Fruit fly (Drosophila melanogaster) whole organism, embryonic: ENCODE measurements around the gene Nagk.

ENCODE experiments used
- BEAF-32 ChIP-seq: fragments of 200-800 bp; sonication (Bioruptor generic); optimal IDR thresholded peaks from 3 replicates; lab custom pipeline; 2017; ENCODE audit warnings: missing biosample characterization, missing genetic modification characterization, mild to moderate bottlenecking, moderate library complexity, missing genetic modification reagents
- Bgb ChIP-seq: fragments of 200-800 bp; sonication (Bioruptor generic); IDR thresholded peaks from 2 replicates; pipeline ENCODE4 v1.3.6; 2022; ENCODE audit warnings: missing biosample characterization, missing genetic modification characterization; ENCODE audit not compliant: partially characterized antibody
- CG10565 ChIP-seq: fragments of 200-800 bp; sonication (Bioruptor generic); optimal IDR thresholded peaks from 3 replicates; lab custom pipeline; 2016; ENCODE audit warnings: missing biosample characterization, mild to moderate bottlenecking, missing genetic modification characterization
- CG10654 ChIP-seq: fragments of 200-800 bp; sonication (Bioruptor generic); optimal IDR thresholded peaks from 2 replicates; lab custom pipeline; 2016; ENCODE audit warnings: missing biosample characterization, missing genetic modification characterization
- CG10959 ChIP-seq: fragments of 200-800 bp; sonication (Bioruptor generic); IDR thresholded peaks from 2 replicates; pipeline ENCODE4 v1.3.6; 2022; ENCODE audit warnings: missing biosample characterization, missing genetic modification characterization
- CG11398 ChIP-seq: fragments of 200-800 bp; sonication (Bioruptor generic); optimal IDR thresholded peaks from 2 replicates; lab custom pipeline; 2016; ENCODE audit warnings: missing biosample characterization, missing genetic modification characterization
- CG14710 ChIP-seq: fragments of 200-800 bp; sonication (Bioruptor generic); optimal IDR thresholded peaks from 3 replicates; lab custom pipeline; 2019; ENCODE audit warnings: missing biosample characterization, mild to moderate bottlenecking, missing genetic modification characterization, moderate library complexity
- CG1602 ChIP-seq: fragments of 200-800 bp; sonication (Bioruptor generic); optimal IDR thresholded peaks from 3 replicates; lab custom pipeline; 2016; ENCODE audit warnings: missing biosample characterization, missing genetic modification characterization
- CG18011 ChIP-seq: fragments of 200-800 bp; sonication (Bioruptor generic); optimal IDR thresholded peaks from 2 replicates; lab custom pipeline; 2017; ENCODE audit warnings: missing biosample characterization, missing genetic modification characterization, mild to moderate bottlenecking, moderate library complexity, missing genotype
- CG18764 ChIP-seq: fragments of 200-800 bp; sonication (Bioruptor generic); optimal IDR thresholded peaks from 3 replicates; lab custom pipeline; 2016; ENCODE audit warnings: missing biosample characterization, missing genetic modification characterization
- CG3726 ChIP-seq: fragments of 200-800 bp; sonication (Bioruptor generic); IDR thresholded peaks from 3 replicates; pipeline ENCODE4, ENCODE4 v1.3.6; 2022; ENCODE audit warnings: missing biosample characterization, missing genetic modification characterization
- CG3847 ChIP-seq: fragments of 200-800 bp; sonication (Bioruptor generic); IDR thresholded peaks from 2 replicates; pipeline ENCODE4 v1.3.6; 2022; ENCODE audit warnings: missing biosample characterization, missing genetic modification characterization
- CG4424 ChIP-seq: fragments of 200-800 bp; sonication (Bioruptor generic); optimal IDR thresholded peaks from 3 replicates; lab custom pipeline; 2016; ENCODE audit warnings: missing biosample characterization, missing genetic modification characterization
- CG6813 ChIP-seq: fragments of 200-800 bp; sonication (Bioruptor generic); optimal IDR thresholded peaks from 2 replicates; lab custom pipeline; 2017; ENCODE audit warnings: missing biosample characterization, missing genetic modification characterization, mild to moderate bottlenecking, moderate library complexity, missing genetic modification reagents
- CG7357 ChIP-seq: fragments of 200-800 bp; sonication (Bioruptor generic); IDR thresholded peaks from 3 replicates; pipeline ENCODE4 v1.3.6; 2022; ENCODE audit warnings: missing biosample characterization, missing genetic modification characterization
- CG7963 ChIP-seq: fragments of 200-800 bp; sonication (Bioruptor generic); IDR thresholded peaks from 3 replicates; pipeline ENCODE4 v1.3.6; 2022; ENCODE audit warnings: missing biosample characterization, missing genetic modification characterization; ENCODE audit not compliant: partially characterized antibody
- CG7987 ChIP-seq: fragments of 200-800 bp; sonication (Bioruptor generic); optimal IDR thresholded peaks from 2 replicates; lab custom pipeline; 2018; ENCODE audit warnings: missing biosample characterization, mild to moderate bottlenecking, missing genetic modification characterization, moderate library complexity
- CG8290 ChIP-seq, 3 experiments: fragments of 200-800 bp; sonication (Bioruptor generic); optimal IDR thresholded peaks; 2 replicates each; lab custom pipeline; 2016 to 2019; ENCODE audit warnings: missing biosample characterization in 3 of 3, missing genetic modification characterization in 3 of 3, mild to moderate bottlenecking in 2 of 3, moderate library complexity in 1 of 3
- CG9437 ChIP-seq: fragments of 200-800 bp; sonication (Bioruptor generic); optimal IDR thresholded peaks from 2 replicates; lab custom pipeline; 2018; ENCODE audit warnings: missing biosample characterization, mild to moderate bottlenecking, missing genetic modification characterization
- CG9609 ChIP-seq: fragments of 200-800 bp; sonication (Bioruptor generic); optimal IDR thresholded peaks from 3 replicates; lab custom pipeline; 2016; ENCODE audit warnings: missing biosample characterization, missing genetic modification characterization
- Doc3 ChIP-seq: fragments of 200-800 bp; sonication (Bioruptor generic); IDR thresholded peaks from 3 replicates; pipeline ENCODE4 v1.3.6; 2022; ENCODE audit warnings: missing biosample characterization, missing genetic modification characterization; ENCODE audit not compliant: partially characterized antibody
- Dp ChIP-seq: fragments of 200-800 bp; sonication (Bioruptor generic); optimal IDR thresholded peaks from 2 replicates; lab custom pipeline; 2018; ENCODE audit warnings: missing biosample characterization, mild to moderate bottlenecking, missing genetic modification characterization, moderate library complexity
- HLH3B ChIP-seq: fragments of 200-800 bp; sonication (Bioruptor generic); IDR thresholded peaks from 2 replicates; pipeline ENCODE4 v1.3.6; 2022; ENCODE audit warnings: missing biosample characterization, missing genetic modification characterization
- Hmx ChIP-seq: fragments of 200-800 bp; sonication (Bioruptor generic); optimal IDR thresholded peaks from 2 replicates; lab custom pipeline; 2016; ENCODE audit warnings: missing biosample characterization, missing genetic modification characterization
- Hr39 ChIP-seq: fragments of >200 bp; optimal IDR thresholded peaks from 2 replicates; lab custom pipeline; 2017
- Oli ChIP-seq: fragments of 200-800 bp; sonication (Bioruptor generic); optimal IDR thresholded peaks from 2 replicates; lab custom pipeline; 2018; ENCODE audit warnings: missing biosample characterization, mild to moderate bottlenecking, missing genetic modification characterization, moderate library complexity
- Sry-δ ChIP-seq: fragments of 200-800 bp; sonication (Bioruptor generic); optimal IDR thresholded peaks from 2 replicates; lab custom pipeline; 2016; ENCODE audit warnings: missing biosample characterization, missing genetic modification characterization
- Usf ChIP-seq: fragments of 200-800 bp; sonication (Bioruptor generic); optimal IDR thresholded peaks from 2 replicates; lab custom pipeline; 2017; ENCODE audit warnings: missing genotype, missing biosample characterization, missing genetic modification characterization
- Xrp1 ChIP-seq: fragments of 200-800 bp; sonication (Bioruptor generic); IDR thresholded peaks from 2 replicates; pipeline ENCODE4 v1.3.6; 2022; ENCODE audit warnings: missing biosample characterization, missing genetic modification characterization
- YL-1 ChIP-seq: fragments of 200-800 bp; sonication (Bioruptor generic); optimal IDR thresholded peaks from 3 replicates; lab custom pipeline; 2017; ENCODE audit warnings: missing biosample characterization, mild to moderate bottlenecking, missing genetic modification characterization
- ab ChIP-seq: fragments of 200-800 bp; sonication (Bioruptor generic); optimal IDR thresholded peaks from 2 replicates; lab custom pipeline; 2016; ENCODE audit warnings: missing biosample characterization, missing genetic modification characterization
- aop ChIP-seq: fragments of 200-800 bp; sonication (Bioruptor generic); IDR thresholded peaks from 2 replicates; pipeline ENCODE4 v1.3.6; 2022; ENCODE audit warnings: missing biosample characterization, missing genetic modification characterization
- cas ChIP-seq: fragments of 200-800 bp; sonication (Bioruptor generic); IDR thresholded peaks from 2 replicates; pipeline ENCODE4 v1.3.6; 2022; ENCODE audit warnings: missing biosample characterization, missing genetic modification characterization
- da ChIP-seq: fragments of 200-800 bp; sonication (Bioruptor generic); optimal IDR thresholded peaks from 2 replicates; lab custom pipeline; 2016; ENCODE audit warnings: missing biosample characterization, missing genetic modification characterization
- danr ChIP-seq: fragments of 200-800 bp; sonication (Bioruptor generic); IDR thresholded peaks from 2 replicates; pipeline ENCODE4 v1.3.6; 2022; ENCODE audit warnings: missing biosample characterization, missing genetic modification characterization
- exex ChIP-seq: fragments of 200-800 bp; sonication (Bioruptor generic); optimal IDR thresholded peaks from 4 replicates; lab custom pipeline; 2018; ENCODE audit warnings: missing biosample characterization, mild to moderate bottlenecking, missing genetic modification characterization, moderate library complexity
- gsb-n ChIP-seq: fragments of 200-800 bp; sonication (Bioruptor generic); optimal IDR thresholded peaks from 3 replicates; lab custom pipeline; 2018; ENCODE audit warnings: missing biosample characterization, mild to moderate bottlenecking, missing genetic modification characterization
- hb ChIP-seq: fragments of 200-800 bp; sonication (Bioruptor generic); IDR thresholded peaks from 3 replicates; pipeline ENCODE4 v1.3.6; 2022; ENCODE audit warnings: missing biosample characterization, missing genetic modification characterization; ENCODE audit not compliant: partially characterized antibody
- kah ChIP-seq: fragments of 200-800 bp; sonication (Bioruptor generic); optimal IDR thresholded peaks from 2 replicates; lab custom pipeline; 2018; ENCODE audit warnings: missing biosample characterization, mild to moderate bottlenecking, missing genetic modification characterization
- lilli ChIP-seq: fragments of 200-800 bp; sonication (Bioruptor generic); optimal IDR thresholded peaks from 3 replicates; lab custom pipeline; 2016; ENCODE audit warnings: missing biosample characterization, missing genetic modification characterization
- nerfin-1 ChIP-seq: fragments of 200-800 bp; sonication (Bioruptor generic); optimal IDR thresholded peaks from 3 replicates; lab custom pipeline; 2019; ENCODE audit warnings: missing biosample characterization, mild to moderate bottlenecking, missing genetic modification characterization, moderate library complexity
- pho ChIP-seq: fragments of 200-800 bp; sonication (Bioruptor generic); optimal IDR thresholded peaks from 2 replicates; lab custom pipeline; 2016; ENCODE audit warnings: missing biosample characterization, missing genetic modification characterization
- slp2 ChIP-seq: fragments of 200-800 bp; sonication (Bioruptor generic); optimal IDR thresholded peaks from 2 replicates; lab custom pipeline; 2016; ENCODE audit warnings: missing biosample characterization, missing genetic modification characterization
- sug ChIP-seq: fragments of 200-800 bp; optimal IDR thresholded peaks from 2 replicates; lab custom pipeline; 2019; ENCODE audit warnings: missing biosample characterization, mild to moderate bottlenecking, missing genetic modification characterization, moderate library complexity
- zen2 ChIP-seq: fragments of 200-800 bp; sonication (Bioruptor generic); IDR thresholded peaks from 3 replicates; pipeline ENCODE4 v1.3.6; 2022; ENCODE audit warnings: missing biosample characterization, missing genetic modification characterization; ENCODE audit not compliant: partially characterized antibody

The Nagk gene

dm6 chr3R:15340052-15340732, 2.9 kb downstream of the Nagk start, which contains the start of gene SerRS-m (continued):
- TF ChIP-seq pho (GFP tag; lab: Kevin White, UChicago) (peak; percentile 1), CG1602 (GFP tag; lab: Kevin White, UChicago) (no peak), lilli (GFP tag; lab: Kevin White, UChicago) (peak; percentile 11), CG10654 (GFP tag; lab: Kevin White, UChicago) (no peak), Oli (tag; lab: Kevin White, UChicago) (peak; percentile 13), CG7357 (0 out of 3 replicates have a peak, but pooled peaks have one; percentile 6), HLH3B (GFP tag; lab: Robert Waterston, UW) (0 out of 2 replicates have a peak, but pooled peaks have one; percentile 18)

dm6 chr3R:15339111-15339510, 3.9 kb downstream of the Nagk start:
- TF ChIP-seq sug (tag; lab: Kevin White, UChicago) (peak; percentile 84), CG18011 (no peak), CG4424 (GFP tag; lab: Kevin White, UChicago) (no peak), Usf (GFP tag; lab: Kevin White, UChicago) (no peak), exex (tag; lab: Kevin White, UChicago) (peak; percentile 82)
- TF ChIP-seq, all 482 proteins: peak for 2

dm6 chr3R:15332994-15333393, 10.1 kb downstream of the Nagk start, which contains the start of the genes Fkbp39 and Cyfip:
Gene Fkbp39 (minus strand): TSS chr3R:15333133.
Gene Cyfip (plus strand): TSS chr3R:15333266.
- TF ChIP-seq ab (GFP tag; lab: Kevin White, UChicago) (no peak), CG18764 (no peak), nerfin-1 (no peak), BEAF-32 (GFP tag; lab: Kevin White, UChicago) (peak; percentile 82), Hr39 (lab: Kevin White, UChicago) (no peak), Hmx (GFP tag; lab: Kevin White, UChicago) (no peak), YL-1 (peak; percentile 98), hb (GFP tag; lab: Robert Waterston, UW) (peak; percentile 70; the same call in 1 of the 3 replicates), CG6813 (no peak), zen2 (GFP tag; lab: Robert Waterston, UW) (peak; percentile 31; the same call in 1 of the 3 replicates), cas (GFP tag; lab: Robert Waterston, UW) (no peak; the same call in 1 of the 2 replicates), CG9437 (GFP tag; lab: Kevin White, UChicago) (peak; percentile 38), Doc3 (peak; percentile 64), Dp (peak; percentile 71), aop (GFP tag; lab: Robert Waterston, UW) (no peak), kah (GFP tag; lab: Kevin White, UChicago) (peak; percentile 35), CG9609 (GFP tag; lab: Kevin White, UChicago) (peak; percentile 44), CG3847 (GFP tag; lab: Robert Waterston, UW) (peak; percentile 69), danr (GFP tag; lab: Robert Waterston, UW) (no peak), CG8290 (GFP tag; optimal IDR thresholded peaks at IDR 0.05; lab: Kevin White, UChicago) (no peak), CG8290 (tag; optimal IDR thresholded peaks at IDR 0.05; lab: Kevin White, UChicago) (no peak), CG10565 (GFP tag; lab: Kevin White, UChicago) (no peak), CG10959 (GFP tag; lab: Robert Waterston, UW) (no peak), da (GFP tag; lab: Kevin White, UChicago) (peak; percentile 51), CG3726 (GFP tag; lab: Robert Waterston, UW) (no peak), CG7963 (GFP tag; lab: Robert Waterston, UW) (peak; percentile 59; the same call in 2 of the 3 replicates), CG7987 (peak; percentile 56), CG11398 (GFP tag; lab: Kevin White, UChicago) (no peak), CG14710 (tag; lab: Kevin White, UChicago) (peak; percentile 75), gsb-n (no peak), Xrp1 (GFP tag; lab: Robert Waterston, UW) (0 out of 2 replicates have a peak, but pooled peaks have one; percentile 27), slp2 (GFP tag; lab: Kevin White, UChicago) (no peak), CG10654 (GFP tag; lab: Kevin White, UChicago) (peak; percentile 10), Bgb (GFP tag; lab: Robert Waterston, UW) (peak; percentile 90), Sry-δ (GFP tag; lab: Kevin White, UChicago) (peak; percentile 100)
